Fruit fly (Drosophila melanogaster) whole organism, wandering third instar larva: ENCODE data around the gene CG17560.

Experiments used
- h ChIP-seq: fragments of 200-800 bp; sonication (Bioruptor generic); optimal IDR thresholded peaks from 3 replicates; lab custom pipeline; 2016; ENCODE audit warnings: missing biosample characterization, mild to moderate bottlenecking, missing genetic modification characterization
- usp ChIP-seq: fragments of >200 bp; optimal IDR thresholded peaks from 2 replicates; lab custom pipeline; 2017; ENCODE audit warnings: missing biosample characterization, missing genetic modification characterization

- no peak for TF ChIP-seq usp (GFP tag; lab: Kevin White, UChicago)
- no peak for TF ChIP-seq h (GFP tag; lab: Kevin White, UChicago)
Observed at dm6 chr3R:16632698-16633097, 14.9 kb downstream of the CG17560 start.
